Fruit fly (Drosophila melanogaster) whole organism, embryonic: ENCODE results near the gene Ldsdh1.

Experiments
- Atf6 ChIP-seq: fragments of 200-800 bp; sonication (Bioruptor generic); IDR thresholded peaks from 2 replicates; pipeline ENCODE4 v1.3.6; 2022; ENCODE audit warnings: missing biosample characterization, missing genetic modification characterization
- Awh ChIP-seq: fragments of 200-800 bp; sonication (Bioruptor generic); IDR thresholded peaks from 2 replicates; pipeline ENCODE4, ENCODE4 v1.3.6; 2022; ENCODE audit warnings: missing biosample characterization, missing genetic modification characterization
- CG10462 ChIP-seq: fragments of 200-800 bp; sonication (Bioruptor generic); optimal IDR thresholded peaks from 2 replicates; lab custom pipeline; 2016; ENCODE audit warnings: missing biosample characterization, missing genetic modification characterization
- CG1233 ChIP-seq: fragments of 200-800 bp; sonication (Bioruptor generic); optimal IDR thresholded peaks from 4 replicates; lab custom pipeline; 2018; ENCODE audit warnings: missing biosample characterization, mild to moderate bottlenecking, missing genetic modification characterization
- CG12769 ChIP-seq: fragments of 200-800 bp; sonication (Bioruptor generic); optimal IDR thresholded peaks from 2 replicates; lab custom pipeline; 2019; ENCODE audit warnings: missing biosample characterization, mild to moderate bottlenecking, missing genetic modification characterization, moderate library complexity
- CG13123 ChIP-seq: fragments of 200-800 bp; sonication (Bioruptor generic); optimal IDR thresholded peaks from 2 replicates; lab custom pipeline; 2016; ENCODE audit warnings: missing biosample characterization, missing genetic modification characterization
- CG13296 ChIP-seq: fragments of 200-800 bp; sonication (Bioruptor generic); optimal IDR thresholded peaks from 3 replicates; lab custom pipeline; 2018; ENCODE audit warnings: missing biosample characterization, mild to moderate bottlenecking, missing genetic modification characterization
- CG14014 ChIP-seq: fragments of 200-800 bp; sonication (Bioruptor generic); IDR thresholded peaks from 2 replicates; pipeline ENCODE4 v1.3.6; 2022; ENCODE audit warnings: missing biosample characterization, missing genetic modification characterization
- CG14441 ChIP-seq: fragments of 200-800 bp; sonication (Bioruptor generic); IDR thresholded peaks from 2 replicates; pipeline ENCODE4 v1.3.6; 2022; ENCODE audit warnings: missing biosample characterization, missing genetic modification characterization
- CG14860 ChIP-seq: fragments of 200-800 bp; sonication (Bioruptor generic); IDR thresholded peaks from 3 replicates; pipeline ENCODE4 v1.3.6; 2022; ENCODE audit warnings: missing biosample characterization, missing genetic modification characterization; ENCODE audit not compliant: partially characterized antibody
- CG1529 ChIP-seq: fragments of 200-800 bp; sonication (Bioruptor generic); optimal IDR thresholded peaks from 3 replicates; lab custom pipeline; 2018; ENCODE audit warnings: missing biosample characterization, missing genetic modification characterization
- CG16813 ChIP-seq: fragments of 200-800 bp; sonication (Bioruptor generic); IDR thresholded peaks from 3 replicates; pipeline ENCODE4 v1.3.6; 2022; ENCODE audit warnings: missing biosample characterization, missing genetic modification characterization; ENCODE audit not compliant: partially characterized antibody
- CG16815 ChIP-seq: fragments of 200-800 bp; sonication (Bioruptor generic); optimal IDR thresholded peaks from 3 replicates; lab custom pipeline; 2017; ENCODE audit warnings: missing biosample characterization, mild to moderate bottlenecking, missing genetic modification characterization
- CG18476 ChIP-seq: fragments of 200-800 bp; sonication (Bioruptor generic); optimal IDR thresholded peaks from 2 replicates; lab custom pipeline; 2016; ENCODE audit warnings: missing biosample characterization, mild to moderate bottlenecking, missing genetic modification characterization
- CG2712 ChIP-seq: fragments of 200-800 bp; optimal IDR thresholded peaks from 3 replicates; lab custom pipeline; 2019; ENCODE audit warnings: missing biosample characterization, mild to moderate bottlenecking, missing genetic modification characterization, moderate library complexity
- CG3407 ChIP-seq: fragments of 200-800 bp; sonication (Bioruptor generic); optimal IDR thresholded peaks from 2 replicates; lab custom pipeline; 2018; ENCODE audit warnings: missing biosample characterization, mild to moderate bottlenecking, missing genetic modification characterization
- CG34422 ChIP-seq: fragments of 200-800 bp; sonication (Bioruptor generic); IDR thresholded peaks from 3 replicates; pipeline ENCODE4 v1.3.6; 2022; ENCODE audit warnings: missing biosample characterization, missing genetic modification characterization
- CG7357 ChIP-seq: fragments of 200-800 bp; sonication (Bioruptor generic); IDR thresholded peaks from 3 replicates; pipeline ENCODE4 v1.3.6; 2022; ENCODE audit warnings: missing biosample characterization, missing genetic modification characterization
- CG7745 ChIP-seq: fragments of 200-800 bp; sonication (Bioruptor generic); optimal IDR thresholded peaks from 2 replicates; lab custom pipeline; 2018; ENCODE audit warnings: missing biosample characterization, mild to moderate bottlenecking, missing genetic modification characterization, moderate library complexity
- CG7987 ChIP-seq: fragments of 200-800 bp; sonication (Bioruptor generic); optimal IDR thresholded peaks from 2 replicates; lab custom pipeline; 2018; ENCODE audit warnings: missing biosample characterization, mild to moderate bottlenecking, missing genetic modification characterization, moderate library complexity
- CG8089 ChIP-seq: fragments of 200-800 bp; sonication (Bioruptor generic); optimal IDR thresholded peaks from 3 replicates; lab custom pipeline; 2016; ENCODE audit warnings: missing biosample characterization, missing genetic modification characterization
- CG8359 ChIP-seq: fragments of 200-800 bp; sonication (Bioruptor generic); optimal IDR thresholded peaks from 2 replicates; lab custom pipeline; 2017; ENCODE audit warnings: missing biosample characterization, mild to moderate bottlenecking, missing genetic modification characterization, borderline replicate concordance
- CG8924 ChIP-seq: fragments of 200-800 bp; optimal IDR thresholded peaks from 3 replicates; lab custom pipeline; 2019; ENCODE audit warnings: missing biosample characterization, mild to moderate bottlenecking, missing genetic modification characterization, moderate library complexity
- CG9876 ChIP-seq: fragments of 200-800 bp; sonication (Bioruptor generic); optimal IDR thresholded peaks from 2 replicates; lab custom pipeline; 2016; ENCODE audit warnings: missing biosample characterization, missing genetic modification characterization
- CoRest ChIP-seq: fragments of 200-800 bp; sonication (Bioruptor generic); optimal IDR thresholded peaks from 3 replicates; lab custom pipeline; 2018; ENCODE audit warnings: missing biosample characterization, mild to moderate bottlenecking, missing genetic modification characterization, moderate library complexity
- Dbx ChIP-seq: fragments of 200-800 bp; sonication (Bioruptor generic); IDR thresholded peaks from 3 replicates; pipeline ENCODE4 v1.3.6; 2022; ENCODE audit warnings: missing biosample characterization, missing genetic modification characterization
- Dfd ChIP-seq, 2 experiments: fragments of >200 bp; optimal IDR thresholded peaks; 2 replicates each; lab custom pipeline; 2017; ENCODE audit warnings: missing biosample characterization in 2 of 2, missing genetic modification characterization in 2 of 2
- Doc3 ChIP-seq: fragments of 200-800 bp; sonication (Bioruptor generic); IDR thresholded peaks from 3 replicates; pipeline ENCODE4 v1.3.6; 2022; ENCODE audit warnings: missing biosample characterization, missing genetic modification characterization; ENCODE audit not compliant: partially characterized antibody
- Dp ChIP-seq: fragments of 200-800 bp; sonication (Bioruptor generic); optimal IDR thresholded peaks from 2 replicates; lab custom pipeline; 2018; ENCODE audit warnings: missing biosample characterization, mild to moderate bottlenecking, missing genetic modification characterization, moderate library complexity
- E2f2 ChIP-seq: fragments of 200-800 bp; sonication (Bioruptor generic); IDR thresholded peaks from 2 replicates; pipeline ENCODE4 v1.3.6; 2022; ENCODE audit warnings: missing biosample characterization, missing genetic modification characterization
- Fer1 ChIP-seq: fragments of 200-800 bp; sonication (Bioruptor generic); optimal IDR thresholded peaks from 2 replicates; lab custom pipeline; 2017; ENCODE audit warnings: missing biosample characterization, mild to moderate bottlenecking, missing genetic modification characterization
- H2.0 ChIP-seq: fragments of 200-800 bp; sonication (Bioruptor generic); IDR thresholded peaks from 2 replicates; pipeline ENCODE4 v1.3.6; 2022; ENCODE audit warnings: missing biosample characterization, missing genetic modification characterization
- HLH3B ChIP-seq: fragments of 200-800 bp; sonication (Bioruptor generic); IDR thresholded peaks from 2 replicates; pipeline ENCODE4 v1.3.6; 2022; ENCODE audit warnings: missing biosample characterization, missing genetic modification characterization
- Hmr ChIP-seq: fragments of 200-800 bp; sonication (Bioruptor generic); optimal IDR thresholded peaks from 3 replicates; lab custom pipeline; 2017; ENCODE audit warnings: mild to moderate bottlenecking, missing biosample characterization, missing genetic modification reagents, missing genetic modification characterization
- NC2β ChIP-seq: fragments of 200-800 bp; sonication (Bioruptor generic); optimal IDR thresholded peaks from 2 replicates; lab custom pipeline; 2016; ENCODE audit warnings: missing biosample characterization, missing genetic modification characterization
- Oli ChIP-seq: fragments of 200-800 bp; sonication (Bioruptor generic); optimal IDR thresholded peaks from 2 replicates; lab custom pipeline; 2018; ENCODE audit warnings: missing biosample characterization, mild to moderate bottlenecking, missing genetic modification characterization, moderate library complexity
- PHDP ChIP-seq: fragments of 200-800 bp; sonication (Bioruptor generic); optimal IDR thresholded peaks from 3 replicates; lab custom pipeline; 2018; ENCODE audit warnings: missing biosample characterization, mild to moderate bottlenecking, missing genetic modification characterization, moderate library complexity
- Rfx ChIP-seq: fragments of 200-800 bp; sonication (Bioruptor generic); IDR thresholded peaks from 2 replicates; pipeline ENCODE4 v1.3.6; 2022; ENCODE audit warnings: missing biosample characterization, missing genetic modification characterization
- bowl ChIP-seq: fragments of 200-800 bp; sonication (Bioruptor generic); IDR thresholded peaks from 2 replicates; pipeline ENCODE4 v1.3.6; 2022; ENCODE audit warnings: missing biosample characterization, missing genetic modification characterization
- cato ChIP-seq: fragments of 200-800 bp; sonication (Bioruptor generic); optimal IDR thresholded peaks from 2 replicates; lab custom pipeline; 2016; ENCODE audit warnings: missing biosample characterization, missing genetic modification characterization, borderline replicate concordance
- cwo ChIP-seq: fragments of 200-800 bp; sonication (Bioruptor generic); optimal IDR thresholded peaks from 3 replicates; lab custom pipeline; 2017; ENCODE audit warnings: missing biosample characterization, missing genetic modification characterization, mild to moderate bottlenecking, moderate library complexity, missing genetic modification reagents
- eyg ChIP-seq: fragments of 200-800 bp; sonication (Bioruptor generic); optimal IDR thresholded peaks from 3 replicates; lab custom pipeline; 2016; ENCODE audit warnings: missing biosample characterization, missing genetic modification characterization
- gfzf ChIP-seq: fragments of 200-800 bp; sonication (Bioruptor generic); optimal IDR thresholded peaks from 2 replicates; lab custom pipeline; 2016; ENCODE audit warnings: missing biosample characterization, mild to moderate bottlenecking, missing genetic modification characterization, moderate library complexity
- gsb ChIP-seq: fragments of 200-800 bp; sonication (Bioruptor generic); IDR thresholded peaks from 2 replicates; pipeline ENCODE4 v1.3.6; 2022; ENCODE audit warnings: missing biosample characterization, missing genetic modification characterization
- ham ChIP-seq: fragments of 200-800 bp; sonication (Bioruptor generic); IDR thresholded peaks from 2 replicates; pipeline ENCODE4 v1.3.6; 2022; ENCODE audit warnings: missing biosample characterization, missing genetic modification characterization
- jing ChIP-seq: fragments of 200-800 bp; sonication (Bioruptor generic); optimal IDR thresholded peaks from 2 replicates; lab custom pipeline; 2018; ENCODE audit warnings: missing biosample characterization, mild to moderate bottlenecking, missing genetic modification characterization
- pan ChIP-seq, 4 experiments: fragments of >200 bp in 3 of 4; fragments of 200-800 bp in 1 of 4; sonication (Bioruptor generic) in 1 of 4; optimal IDR thresholded peaks in 3 of 4; IDR thresholded peaks in 1 of 4; 2 replicates each; pipeline versions ENCODE4 v1.3.6 to Lab custom; 2017 to 2022; ENCODE audit warnings: missing biosample characterization in 2 of 4, missing genetic modification characterization in 2 of 4, mixed read lengths in 1 of 4
- schlank ChIP-seq: fragments of 200-800 bp; sonication (Bioruptor generic); optimal IDR thresholded peaks from 2 replicates; lab custom pipeline; 2018; ENCODE audit warnings: missing biosample characterization, mild to moderate bottlenecking, missing genetic modification characterization
- unpg ChIP-seq: fragments of 200-800 bp; sonication (Bioruptor generic); optimal IDR thresholded peaks from 3 replicates; lab custom pipeline; 2018; ENCODE audit warnings: missing biosample characterization, mild to moderate bottlenecking, missing genetic modification characterization, moderate library complexity
- zf30C ChIP-seq: fragments of 200-800 bp; sonication (Bioruptor generic); optimal IDR thresholded peaks from 3 replicates; lab custom pipeline; 2018; ENCODE audit warnings: missing biosample characterization, mild to moderate bottlenecking, missing genetic modification characterization

Ldsdh1 gene

dm6 chrX:8125224-8125649 lies 43.8 kb upstream of the Ldsdh1 start (continued):
- no peak for TF ChIP-seq gsb (GFP tag; lab: Robert Waterston, UW)
- peak; percentile 40; the same call in 1 of the 2 replicates for TF ChIP-seq E2f2 (GFP tag; lab: Robert Waterston, UW)
- peak; percentile 33; the same call in 1 of the 2 replicates for TF ChIP-seq HLH3B (GFP tag; lab: Robert Waterston, UW)
- no peak for TF ChIP-seq CG12769 (tag; lab: Kevin White, UChicago)
- TF ChIP-seq unpg (GFP tag; lab: Kevin White, UChicago) = peak; percentile 41
- no peak for TF ChIP-seq Dfd (GFP tag; optimal IDR thresholded peaks at IDR 0.05; lab: Kevin White, UChicago)
- peak; percentile 74 for TF ChIP-seq Oli
- TF ChIP-seq CG1529 (GFP tag; lab: Kevin White, UChicago) = peak; percentile 9
- TF ChIP-seq Awh (GFP tag; lab: Robert Waterston, UW) = 0 out of 2 replicates have a peak, but pooled peaks have one; percentile 32
- TF ChIP-seq CG14860 = no peak
- no peak for TF ChIP-seq Dbx (GFP tag; lab: Robert Waterston, UW)
- no peak for TF ChIP-seq Rfx (GFP tag; lab: Robert Waterston, UW)
- no peak; the same call in 1 of the 2 replicates for TF ChIP-seq CG14441 (GFP tag; lab: Robert Waterston, UW)
- peak; percentile 9 for TF ChIP-seq cato
- no peak for TF ChIP-seq jing
- no peak for TF ChIP-seq CG3407 (GFP tag; lab: Kevin White, UChicago)
- TF ChIP-seq ham (GFP tag; lab: Robert Waterston, UW) = no peak
- TF ChIP-seq Doc3 (GFP tag; lab: Robert Waterston, UW) = no peak
- no peak for TF ChIP-seq eyg (GFP tag; lab: Kevin White, UChicago)
- TF ChIP-seq CG10462 (GFP tag; lab: Kevin White, UChicago) = no peak
- no peak for TF ChIP-seq gfzf (GFP tag; lab: Kevin White, UChicago)
- no peak for TF ChIP-seq Atf6 (GFP tag; lab: Robert Waterston, UW)
- peak; percentile 4 for TF ChIP-seq cwo
- no peak for TF ChIP-seq NC2β
- peak; percentile 10 for TF ChIP-seq CG1233
- no peak for TF ChIP-seq CG7987
- TF ChIP-seq CG7745 (tag; lab: Kevin White, UChicago) = no peak
- no peak for TF ChIP-seq CG9876 (GFP tag; lab: Kevin White, UChicago)
- TF ChIP-seq Dp (GFP tag; lab: Kevin White, UChicago) = no peak
- no peak for TF ChIP-seq H2.0 (GFP tag; lab: Robert Waterston, UW)
- no peak for TF ChIP-seq schlank (tag; lab: Kevin White, UChicago)
- TF ChIP-seq CG16813 (GFP tag; lab: Robert Waterston, UW) = no peak
- TF ChIP-seq zf30C (GFP tag; lab: Kevin White, UChicago) = no peak
- no peak for TF ChIP-seq pan (optimal IDR thresholded peaks at IDR 0.05; lab: Kevin White, UChicago)
- TF ChIP-seq pan (GFP tag; optimal IDR thresholded peaks at IDR 0.05 in 1 of 2, IDR thresholded peaks at IDR 0.05 in 1 of 2) = peak in 1 of 2 experiments; percentile 58
- no peak for TF ChIP-seq CG8089 (GFP tag; lab: Kevin White, UChicago)
- peak; percentile 28 for TF ChIP-seq CG13296 (GFP tag; lab: Kevin White, UChicago)
- peak; percentile 4 for TF ChIP-seq CG16815 (GFP tag; lab: Kevin White, UChicago)
- peak; percentile 61 for TF ChIP-seq CoRest (tag; lab: Kevin White, UChicago)
- TF ChIP-seq CG7357 (GFP tag; lab: Robert Waterston, UW) = 0 out of 3 replicates have a peak, but pooled peaks have one; percentile 29
- no peak for TF ChIP-seq bowl (GFP tag; lab: Robert Waterston, UW)
- TF ChIP-seq CG8924 (tag; lab: Kevin White, UChicago) = peak; percentile 58
- TF ChIP-seq CG8359 (GFP tag; lab: Kevin White, UChicago) = no peak
- no peak for TF ChIP-seq CG14014 (GFP tag; lab: Robert Waterston, UW)
- peak; percentile 77 for TF ChIP-seq CG2712
- TF ChIP-seq Hmr (GFP tag; lab: Kevin White, UChicago) = peak; percentile 3
- no peak for TF ChIP-seq CG18476
- peak; percentile 37 for TF ChIP-seq Fer1 (GFP tag; lab: Kevin White, UChicago)
- peak; percentile 40 for TF ChIP-seq PHDP (tag; lab: Kevin White, UChicago)
- TF ChIP-seq CG13123 (GFP tag; lab: Kevin White, UChicago) = no peak
- peak; percentile 18; the same call in 1 of the 3 replicates for TF ChIP-seq CG34422 (GFP tag; lab: Robert Waterston, UW)
